Worm (Caenorhabditis elegans) whole organism, L1 larva: ENCODE data around the gene hap-1.

Source experiments
- C04F5.9 ChIP-seq: sonication (generic microtip); optimal IDR thresholded peaks from 2 replicates; lab custom pipeline; 2016; ENCODE audit warnings: missing genetic modification characterization, missing compliant biosample characterization
- F16B12.6 ChIP-seq: fragments of 150-350 bp; optimal IDR thresholded peaks from 2 replicates; lab custom pipeline; 2014; ENCODE audit warnings: missing biosample characterization, missing genetic modification characterization
- alr-1 ChIP-seq: fragments of 200-800 bp; sonication (Bioruptor generic); optimal IDR thresholded peaks from 2 replicates; lab custom pipeline; 2018; ENCODE audit warnings: borderline replicate concordance, mild to moderate bottlenecking, missing genetic modification characterization, missing compliant biosample characterization
- aly-2 ChIP-seq: fragments of 150-350 bp; optimal IDR thresholded peaks from 2 replicates; lab custom pipeline; 2014; ENCODE audit warnings: missing biosample characterization, missing genetic modification characterization
- ama-1 ChIP-seq: fragments of 150-350 bp; optimal IDR thresholded peaks from 2 replicates; lab custom pipeline; 2014
- blmp-1 ChIP-seq: fragments of 150-350 bp; optimal IDR thresholded peaks from 2 replicates; lab custom pipeline; 2014; ENCODE audit warnings: missing biosample characterization, missing genetic modification characterization
- dsc-1 ChIP-seq: sonication (generic microtip); optimal IDR thresholded peaks from 2 replicates; lab custom pipeline; 2016; ENCODE audit warnings: mild to moderate bottlenecking, missing genetic modification characterization, missing compliant biosample characterization
- efl-1 ChIP-seq, 4 experiments: fragments of 150-350 bp; optimal IDR thresholded peaks in 3 of 4; peaks in 1 of 4; 1 replicate in 1 of 4; 2 replicates in 3 of 4; lab custom pipeline; 2014; ENCODE audit warnings: missing biosample characterization in 2 of 4, missing genetic modification characterization in 2 of 4, missing genetic modification reagents in 2 of 4
- elt-2 ChIP-seq: sonication (generic microtip); optimal IDR thresholded peaks from 2 replicates; lab custom pipeline; 2016; ENCODE audit warnings: missing genetic modification characterization, mild to moderate bottlenecking, inconsistent platforms, missing compliant biosample characterization, missing genetic modification reagents
- fkh-10 ChIP-seq: sonication (generic microtip); optimal IDR thresholded peaks from 2 replicates; lab custom pipeline; 2017; ENCODE audit warnings: missing biosample characterization, missing genetic modification reagents, missing genetic modification characterization
- fkh-8 ChIP-seq: sonication (generic microtip); optimal IDR thresholded peaks from 2 replicates; lab custom pipeline; 2016; ENCODE audit warnings: mild to moderate bottlenecking, missing genetic modification characterization, missing compliant biosample characterization
- fos-1 ChIP-seq: fragments of 150-350 bp; optimal IDR thresholded peaks from 2 replicates; lab custom pipeline; 2014; ENCODE audit warnings: missing biosample characterization, missing genetic modification characterization
- hlh-17 ChIP-seq: fragments of 200-800 bp; sonication (Bioruptor generic); optimal IDR thresholded peaks from 2 replicates; lab custom pipeline; 2018; ENCODE audit warnings: missing genetic modification characterization, mild to moderate bottlenecking, missing compliant biosample characterization, moderate library complexity, borderline replicate concordance
- hlh-4 ChIP-seq: sonication (generic microtip); optimal IDR thresholded peaks from 2 replicates; lab custom pipeline; 2016; ENCODE audit warnings: mild to moderate bottlenecking, missing genetic modification characterization, missing compliant biosample characterization
- hpl-2 ChIP-seq: fragments of 150-350 bp; optimal IDR thresholded peaks from 2 replicates; lab custom pipeline; 2014; ENCODE audit warnings: missing biosample characterization, missing genetic modification reagents, missing genetic modification characterization
- isw-1 ChIP-seq: fragments of 200-800 bp; sonication (Bioruptor generic); IDR thresholded peaks from 2 replicates; pipeline ENCODE4 v1.3.6; 2022; ENCODE audit warnings: missing genetic modification characterization, missing compliant biosample characterization
- lin-13 ChIP-seq: fragments of 150-350 bp; optimal IDR thresholded peaks from 2 replicates; lab custom pipeline; 2014; ENCODE audit warnings: missing biosample characterization, missing genetic modification reagents, missing genetic modification characterization
- lin-14 ChIP-seq: fragments of 200-800 bp; sonication (Bioruptor generic); optimal IDR thresholded peaks from 2 replicates; lab custom pipeline; 2018; ENCODE audit warnings: mild to moderate bottlenecking, missing genetic modification characterization, moderate library complexity, missing compliant biosample characterization
- lin-35 ChIP-seq, 2 experiments: fragments of 150-350 bp; optimal IDR thresholded peaks; 2 replicates each; lab custom pipeline; 2014; ENCODE audit warnings: missing biosample characterization in 2 of 2, missing genetic modification characterization in 2 of 2, missing genetic modification reagents in 2 of 2
- lsy-2 ChIP-seq, 2 experiments: fragments of 150-350 bp; optimal IDR thresholded peaks; 2 replicates each; lab custom pipeline; 2014; ENCODE audit warnings: missing biosample characterization in 2 of 2, missing genetic modification characterization in 2 of 2
- mef-2 ChIP-seq: fragments of 150-350 bp; optimal IDR thresholded peaks from 2 replicates; lab custom pipeline; 2014; ENCODE audit warnings: missing biosample characterization, missing genetic modification characterization
- mep-1 ChIP-seq: fragments of 150-350 bp; optimal IDR thresholded peaks from 2 replicates; lab custom pipeline; 2014; ENCODE audit warnings: missing biosample characterization, missing genetic modification characterization
- nhr-12 ChIP-seq: sonication (generic microtip); optimal IDR thresholded peaks from 2 replicates; lab custom pipeline; 2017; ENCODE audit warnings: missing biosample characterization, missing genetic modification characterization
- nhr-19 ChIP-seq: fragments of 200-800 bp; sonication (Bioruptor generic); conservative IDR thresholded peaks from 2 replicates; pipeline ENCODE4 v1.3.6; 2022; ENCODE audit warnings: missing genetic modification characterization, missing compliant biosample characterization
- nhr-20 ChIP-seq: sonication (generic microtip); optimal IDR thresholded peaks from 2 replicates; lab custom pipeline; 2016; ENCODE audit warnings: mild to moderate bottlenecking, missing genetic modification characterization, missing compliant biosample characterization
- nhr-28 ChIP-seq: fragments of 150-350 bp; optimal IDR thresholded peaks from 2 replicates; lab custom pipeline; 2014; ENCODE audit warnings: missing biosample characterization, missing genetic modification characterization
- nhr-47 ChIP-seq: sonication (generic microtip); optimal IDR thresholded peaks from 2 replicates; lab custom pipeline; 2016; ENCODE audit warnings: mild to moderate bottlenecking, missing genetic modification characterization, moderate library complexity, missing compliant biosample characterization
- nhr-71 ChIP-seq: sonication (generic microtip); optimal IDR thresholded peaks from 2 replicates; lab custom pipeline; 2016; ENCODE audit warnings: mild to moderate bottlenecking, missing genetic modification characterization, moderate library complexity, missing compliant biosample characterization
- nhr-90 ChIP-seq: sonication (generic microtip); optimal IDR thresholded peaks from 2 replicates; lab custom pipeline; 2016; ENCODE audit warnings: mild to moderate bottlenecking, missing genetic modification characterization, missing compliant biosample characterization; ENCODE audit not compliant: poor library complexity
- rnt-1 ChIP-seq: sonication (generic microtip); optimal IDR thresholded peaks from 2 replicates; lab custom pipeline; 2016; ENCODE audit warnings: mild to moderate bottlenecking, missing genetic modification characterization, moderate library complexity, missing compliant biosample characterization
- snu-23 ChIP-seq: sonication (generic microtip); optimal IDR thresholded peaks from 2 replicates; lab custom pipeline; 2016; ENCODE audit warnings: missing genetic modification characterization, missing compliant biosample characterization
- sptf-1 ChIP-seq: fragments of 150-350 bp; optimal IDR thresholded peaks from 2 replicates; lab custom pipeline; 2014; ENCODE audit warnings: missing biosample characterization, missing genetic modification characterization
- swsn-7 ChIP-seq: sonication (generic microtip); optimal IDR thresholded peaks from 2 replicates; lab custom pipeline; 2016; ENCODE audit warnings: missing genetic modification characterization, missing compliant biosample characterization
- tlp-1 ChIP-seq: fragments of 150-350 bp; optimal IDR thresholded peaks from 2 replicates; lab custom pipeline; 2014; ENCODE audit warnings: missing biosample characterization, missing genetic modification characterization
- unc-30 ChIP-seq: sonication (generic microtip); optimal IDR thresholded peaks from 2 replicates; lab custom pipeline; 2017; ENCODE audit warnings: missing biosample characterization, missing genetic modification characterization
- unc-62 ChIP-seq: fragments of 150-350 bp; optimal IDR thresholded peaks from 2 replicates; lab custom pipeline; 2014; ENCODE audit warnings: missing biosample characterization, missing genetic modification reagents, missing genetic modification characterization
- unc-98 ChIP-seq: fragments of 200-800 bp; sonication (Bioruptor generic); IDR thresholded peaks from 2 replicates; pipeline ENCODE4 v1.3.6; 2022; ENCODE audit warnings: missing genetic modification characterization, missing compliant biosample characterization
- vab-15 ChIP-seq: sonication (generic microtip); optimal IDR thresholded peaks from 2 replicates; lab custom pipeline; 2017; ENCODE audit warnings: missing genotype, mild to moderate bottlenecking, missing genetic modification characterization, missing compliant biosample characterization
- xbp-1 ChIP-seq: sonication (generic microtip); optimal IDR thresholded peaks from 2 replicates; lab custom pipeline; 2016; ENCODE audit warnings: missing genetic modification characterization, missing compliant biosample characterization
- zag-1 ChIP-seq: fragments of 150-350 bp; optimal IDR thresholded peaks from 2 replicates; lab custom pipeline; 2014; ENCODE audit warnings: missing biosample characterization, missing genetic modification characterization
- ztf-11 ChIP-seq, 2 experiments: sonication (generic microtip); optimal IDR thresholded peaks; 2 replicates each; lab custom pipeline; 2016 to 2017; ENCODE audit warnings: missing genetic modification characterization in 2 of 2, missing biosample characterization in 1 of 2, missing compliant biosample characterization in 1 of 2

Gene hap-1

DNA sequence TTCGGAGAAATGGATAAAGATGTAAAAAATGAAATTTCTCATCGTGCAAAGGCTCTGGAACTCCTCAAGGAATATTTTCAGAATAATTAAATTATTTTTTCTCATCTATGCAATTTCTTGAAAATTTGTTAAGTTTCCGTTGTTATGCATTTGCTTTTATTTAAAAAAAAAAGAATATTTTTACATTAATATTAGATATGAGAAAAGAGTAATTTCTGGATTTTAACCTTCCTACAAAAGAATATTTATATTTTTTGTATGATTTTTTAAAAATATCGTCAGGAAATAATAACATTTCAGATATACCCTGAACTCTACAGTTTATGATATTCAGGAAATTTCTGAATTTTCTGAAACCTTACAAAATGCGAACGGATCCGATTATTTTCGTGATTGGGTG is 1.1 kb downstream of the hap-1 start, which contains the start of gene gro-1:
Gene gro-1 (plus strand): TSS at position 301 of the 400 bp plus-strand sequence.
- TF ChIP-seq lin-13 (GFP tag; lab: Kevin White, UChicago): no peak

- peak in 1 of 2 experiments; percentile 24 for TF ChIP-seq lsy-2 (tag; optimal IDR thresholded peaks at IDR 0.05; lab: Kevin White, UChicago)
- TF ChIP-seq C04F5.9 (tag; lab: Kevin White, UChicago): no peak
- peak; percentile 8 for TF ChIP-seq snu-23 (GFP tag; lab: Kevin White, UChicago)
- no peak for TF ChIP-seq ama-1 (lab: Kevin White, UChicago)
- peak in 1 of 2 experiments; percentile 34 for TF ChIP-seq lin-35 (GFP tag; optimal IDR thresholded peaks at IDR 0.05; lab: Kevin White, UChicago)
- no peak for TF ChIP-seq mef-2 (tag; lab: Kevin White, UChicago)
- peak; percentile 16 for TF ChIP-seq blmp-1
- no peak for TF ChIP-seq sptf-1
- TF ChIP-seq nhr-90: peak; percentile 14
- peak; percentile 28 for TF ChIP-seq nhr-20 (tag; lab: Kevin White, UChicago)
- TF ChIP-seq hlh-4: no peak
- TF ChIP-seq lin-13 (GFP tag; lab: Kevin White, UChicago): no peak
- TF ChIP-seq unc-62 (GFP tag; lab: Kevin White, UChicago): no peak
- TF ChIP-seq elt-2: peak; percentile 69
- no peak for TF ChIP-seq unc-98 (GFP tag; lab: Robert Waterston, UW)
- TF ChIP-seq mep-1 (tag; lab: Kevin White, UChicago): no peak
- TF ChIP-seq unc-30 (tag; lab: Kevin White, UChicago): no peak
- no peak for TF ChIP-seq efl-1 (optimal IDR thresholded peaks at IDR 0.05; lab: Kevin White, UChicago)
- peak in 1 of 2 experiments; percentile 52 for TF ChIP-seq efl-1 (GFP tag; optimal IDR thresholded peaks at IDR 0.05 in 1 of 2; lab: Kevin White, UChicago)
Observed at ce11 chrIII:5267217-5267906, 3.6 kb downstream of the hap-1 start, which contains the start of gene ZC395.5. Gene ZC395.5 (plus strand): TSS chrIII:5267848.

ce11 chrIII:5268486-5268885 is 4.7 kb downstream of the hap-1 start:
- TF ChIP-seq nhr-71 (tag; lab: Kevin White, UChicago): no peak
- no peak for TF ChIP-seq ztf-11 (tag; optimal IDR thresholded peaks at IDR 0.05; lab: Kevin White, UChicago)
- TF ChIP-seq efl-1 (optimal IDR thresholded peaks at IDR 0.05; lab: Kevin White, UChicago): no peak
- peak in 1 of 2 experiments; percentile 69 for TF ChIP-seq efl-1 (GFP tag; optimal IDR thresholded peaks at IDR 0.05 in 1 of 2; lab: Kevin White, UChicago)
- TF ChIP-seq alr-1 (tag; lab: Kevin White, UChicago): no peak
- TF ChIP-seq F16B12.6 (tag; lab: Kevin White, UChicago): no peak
- TF ChIP-seq nhr-20 (tag; lab: Kevin White, UChicago): no peak
- TF ChIP-seq hpl-2 (GFP tag; lab: Kevin White, UChicago): no peak
- no peak for TF ChIP-seq fkh-10 (GFP tag; lab: Kevin White, UChicago)
- no peak for TF ChIP-seq nhr-28 (tag; lab: Kevin White, UChicago)
- TF ChIP-seq swsn-7 (tag; lab: Kevin White, UChicago): no peak
- no peak for TF ChIP-seq tlp-1 (tag; lab: Kevin White, UChicago)
- TF ChIP-seq xbp-1: no peak
- peak; percentile 6 for TF ChIP-seq elt-2
- no peak for TF ChIP-seq lin-13 (GFP tag; lab: Kevin White, UChicago)
- TF ChIP-seq lin-35 (GFP tag; optimal IDR thresholded peaks at IDR 0.05; lab: Kevin White, UChicago): peak in 1 of 2 experiments; percentile 47
- TF ChIP-seq vab-15: no peak
- peak; percentile 8 for TF ChIP-seq lsy-2 (tag; optimal IDR thresholded peaks at IDR 0.05; lab: Kevin White, UChicago)
- TF ChIP-seq, all 84 proteins: peak for 4

ce11 chrIII:5269814-5270213 is 6.1 kb downstream of the hap-1 start, which contains the start of gene ZC395.4:
Gene ZC395.4 (plus strand): TSS chrIII:5270114.
- no peak for TF ChIP-seq isw-1 (GFP tag; lab: Robert Waterston, UW)

- no peak for TF ChIP-seq fkh-8
- TF ChIP-seq nhr-71 (tag; lab: Kevin White, UChicago): peak; percentile 57
- TF ChIP-seq nhr-12: no peak
- peak; percentile 51 for TF ChIP-seq aly-2 (tag; lab: Kevin White, UChicago)
- no peak for TF ChIP-seq fos-1 (tag; lab: Kevin White, UChicago)
- TF ChIP-seq dsc-1: peak; percentile 23
- TF ChIP-seq efl-1 (optimal IDR thresholded peaks at IDR 0.05; lab: Kevin White, UChicago): no peak
- TF ChIP-seq efl-1 (GFP tag; optimal IDR thresholded peaks at IDR 0.05 in 1 of 2; lab: Kevin White, UChicago): no peak
- TF ChIP-seq nhr-28 (tag; lab: Kevin White, UChicago): no peak
- no peak for TF ChIP-seq hlh-17
- peak; percentile 87 for TF ChIP-seq ama-1 (lab: Kevin White, UChicago)
- TF ChIP-seq isw-1 (GFP tag; lab: Robert Waterston, UW): no peak
- no peak for TF ChIP-seq nhr-47
- TF ChIP-seq lsy-2 (tag; optimal IDR thresholded peaks at IDR 0.05; lab: Kevin White, UChicago): no peak
- TF ChIP-seq lin-14 (GFP tag; lab: Kevin White, UChicago): no peak
- TF ChIP-seq zag-1: no peak
- TF ChIP-seq rnt-1 (tag; lab: Kevin White, UChicago): no peak
- peak; percentile 20 for TF ChIP-seq swsn-7 (tag; lab: Kevin White, UChicago)
- TF ChIP-seq nhr-19 (GFP tag; lab: Robert Waterston, UW): 0 out of 2 replicates have a peak, but pooled peaks have one; percentile 12
Observed at ce11 chrIII:5273396-5273857, 9.7 kb downstream of the hap-1 start, which contains the start of gene ztf-8. Gene ztf-8 (minus strand): TSS chrIII:5273471.
